Worm (Caenorhabditis elegans) whole organism, late embryonic: ENCODE results near the gene Y55B1AR.2.

Experiments used
- K02D7.2 ChIP-seq: sonication (generic microtip); optimal IDR thresholded peaks from 2 replicates; lab custom pipeline; 2017; ENCODE audit warnings: mild to moderate bottlenecking, missing genetic modification characterization, missing compliant biosample characterization
- K09A11.1 ChIP-seq: sonication (generic microtip); optimal IDR thresholded peaks from 2 replicates; lab custom pipeline; 2017; ENCODE audit warnings: antibody characterized with exemption, mild to moderate bottlenecking, missing genetic modification characterization, missing compliant biosample characterization; ENCODE audit not compliant: insufficient read depth
- T23F11.4 ChIP-seq: fragments of 200-800 bp; sonication (Bioruptor generic); optimal IDR thresholded peaks from 2 replicates; lab custom pipeline; 2018; ENCODE audit warnings: mild to moderate bottlenecking, missing genetic modification characterization, missing compliant biosample characterization
- ahr-1 ChIP-seq: sonication (generic microtip); optimal IDR thresholded peaks from 2 replicates; lab custom pipeline; 2016; ENCODE audit warnings: missing genetic modification characterization, missing compliant biosample characterization
- ama-1 ChIP-seq: fragments of 150-350 bp; optimal IDR thresholded peaks from 2 replicates; lab custom pipeline; 2014
- ceh-14 ChIP-seq: sonication (generic microtip); optimal IDR thresholded peaks from 2 replicates; lab custom pipeline; 2016; ENCODE audit warnings: missing genotype, missing genetic modification characterization, missing compliant biosample characterization
- ceh-18 ChIP-seq: sonication (generic microtip); optimal IDR thresholded peaks from 2 replicates; lab custom pipeline; 2016; ENCODE audit warnings: missing genetic modification characterization, missing compliant biosample characterization
- ceh-2 ChIP-seq: sonication (generic microtip); optimal IDR thresholded peaks from 2 replicates; lab custom pipeline; 2016; ENCODE audit warnings: missing genotype, missing genetic modification characterization, missing compliant biosample characterization
- ceh-22 ChIP-seq: sonication (generic microtip); optimal IDR thresholded peaks from 2 replicates; lab custom pipeline; 2017; ENCODE audit warnings: missing biosample characterization, missing genetic modification characterization
- ceh-24 ChIP-seq: sonication (generic microtip); optimal IDR thresholded peaks from 2 replicates; lab custom pipeline; 2016; ENCODE audit warnings: mild to moderate bottlenecking, missing genetic modification characterization, missing compliant biosample characterization
- ceh-31 ChIP-seq: sonication (generic microtip); optimal IDR thresholded peaks from 2 replicates; lab custom pipeline; 2016; ENCODE audit warnings: missing genetic modification characterization, missing compliant biosample characterization
- ceh-34 ChIP-seq: sonication (generic microtip); optimal IDR thresholded peaks from 2 replicates; lab custom pipeline; 2016; ENCODE audit warnings: mild to moderate bottlenecking, missing genetic modification characterization, missing compliant biosample characterization
- ceh-48 ChIP-seq: sonication (generic microtip); optimal IDR thresholded peaks from 2 replicates; lab custom pipeline; 2016; ENCODE audit warnings: missing genetic modification characterization, inconsistent platforms, missing compliant biosample characterization
- ceh-9 ChIP-seq: sonication (generic microtip); optimal IDR thresholded peaks from 2 replicates; lab custom pipeline; 2016; ENCODE audit warnings: mild to moderate bottlenecking, missing genetic modification characterization, inconsistent platforms, missing compliant biosample characterization
- che-1 ChIP-seq: sonication (generic microtip); optimal IDR thresholded peaks from 2 replicates; lab custom pipeline; 2016; ENCODE audit warnings: mild to moderate bottlenecking, missing genetic modification characterization, missing compliant biosample characterization
- elt-2 ChIP-seq: sonication (generic microtip); optimal IDR thresholded peaks from 2 replicates; lab custom pipeline; 2016; ENCODE audit warnings: missing genetic modification reagents, missing genetic modification characterization, missing compliant biosample characterization
- elt-4 ChIP-seq: sonication (generic microtip); optimal IDR thresholded peaks from 2 replicates; lab custom pipeline; 2016; ENCODE audit warnings: missing genetic modification characterization, missing compliant biosample characterization
- ets-4 ChIP-seq: sonication (generic microtip); optimal IDR thresholded peaks from 2 replicates; lab custom pipeline; 2016; ENCODE audit warnings: missing genetic modification characterization, missing compliant biosample characterization
- eyg-1 ChIP-seq: sonication (generic microtip); optimal IDR thresholded peaks from 2 replicates; lab custom pipeline; 2016; ENCODE audit warnings: missing genotype, missing genetic modification characterization, missing compliant biosample characterization
- fax-1 ChIP-seq: sonication (generic microtip); optimal IDR thresholded peaks from 2 replicates; lab custom pipeline; 2016; ENCODE audit warnings: missing genotype, missing genetic modification characterization, missing compliant biosample characterization
- fkh-10 ChIP-seq: fragments of 150-350 bp; optimal IDR thresholded peaks from 2 replicates; lab custom pipeline; 2014; ENCODE audit warnings: missing biosample characterization, missing genetic modification reagents, missing genetic modification characterization
- gmeb-2 ChIP-seq: sonication (generic microtip); optimal IDR thresholded peaks from 2 replicates; lab custom pipeline; 2016; ENCODE audit warnings: missing genetic modification characterization, inconsistent platforms, missing compliant biosample characterization
- hlh-13 ChIP-seq: fragments of 200-800 bp; sonication (Bioruptor generic); optimal IDR thresholded peaks from 2 replicates; lab custom pipeline; 2018; ENCODE audit warnings: mild to moderate bottlenecking, missing genetic modification characterization, missing compliant biosample characterization
- hlh-15 ChIP-seq: sonication (generic microtip); optimal IDR thresholded peaks from 2 replicates; lab custom pipeline; 2016; ENCODE audit warnings: missing genetic modification characterization, missing compliant biosample characterization
- lim-6 ChIP-seq: sonication (generic microtip); optimal IDR thresholded peaks from 2 replicates; lab custom pipeline; 2016; ENCODE audit warnings: missing genetic modification characterization, missing compliant biosample characterization
- madf-2 ChIP-seq: sonication (generic microtip); optimal IDR thresholded peaks from 2 replicates; lab custom pipeline; 2017; ENCODE audit warnings: missing genetic modification characterization, missing compliant biosample characterization
- npax-4 ChIP-seq: sonication (generic microtip); optimal IDR thresholded peaks from 2 replicates; lab custom pipeline; 2016; ENCODE audit warnings: missing genetic modification characterization, missing compliant biosample characterization
- odd-2 ChIP-seq: sonication (generic microtip); optimal IDR thresholded peaks from 2 replicates; lab custom pipeline; 2017; ENCODE audit warnings: antibody characterized with exemption, mild to moderate bottlenecking, missing genetic modification characterization, missing compliant biosample characterization
- pag-3 ChIP-seq: sonication (generic microtip); optimal IDR thresholded peaks from 2 replicates; lab custom pipeline; 2016; ENCODE audit warnings: missing compliant biosample characterization, missing genetic modification characterization, borderline replicate concordance
- pha-4 ChIP-seq: fragments of 150-350 bp; optimal IDR thresholded peaks from 2 replicates; lab custom pipeline; 2018; ENCODE audit warnings: missing biosample characterization, missing genetic modification reagents, missing genetic modification characterization
- pros-1 ChIP-seq: fragments of 150-350 bp; optimal IDR thresholded peaks from 2 replicates; lab custom pipeline; 2014; ENCODE audit warnings: missing biosample characterization, missing genetic modification reagents, missing genetic modification characterization
- rnt-1 ChIP-seq: sonication (generic microtip); optimal IDR thresholded peaks from 2 replicates; lab custom pipeline; 2016; ENCODE audit warnings: missing genetic modification characterization, missing compliant biosample characterization
- sox-2 ChIP-seq: fragments of 200-800 bp; sonication (Bioruptor generic); IDR thresholded peaks from 2 replicates; pipeline ENCODE4 v1.3.6; 2022; ENCODE audit warnings: missing genetic modification reagents, missing genetic modification characterization, missing compliant biosample characterization
- sox-4 ChIP-seq: sonication (generic microtip); optimal IDR thresholded peaks from 2 replicates; lab custom pipeline; 2017; ENCODE audit warnings: mild to moderate bottlenecking, missing genetic modification characterization, inconsistent platforms, missing compliant biosample characterization
- syd-9 ChIP-seq: sonication (generic microtip); optimal IDR thresholded peaks from 2 replicates; lab custom pipeline; 2016; ENCODE audit warnings: mild to moderate bottlenecking, missing genetic modification characterization, moderate library complexity, missing compliant biosample characterization
- tbx-2 ChIP-seq: sonication (generic microtip); optimal IDR thresholded peaks from 2 replicates; lab custom pipeline; 2016; ENCODE audit warnings: missing genetic modification characterization, missing compliant biosample characterization
- unc-42 ChIP-seq: sonication (generic microtip); optimal IDR thresholded peaks from 2 replicates; lab custom pipeline; 2016; ENCODE audit warnings: missing genotype, missing genetic modification characterization, missing compliant biosample characterization
- unc-55 ChIP-seq: sonication (generic microtip); optimal IDR thresholded peaks from 2 replicates; lab custom pipeline; 2017; ENCODE audit warnings: missing biosample characterization, missing genetic modification reagents, missing genetic modification characterization
- unc-86 ChIP-seq: sonication (generic microtip); optimal IDR thresholded peaks from 2 replicates; lab custom pipeline; 2016; ENCODE audit warnings: missing genetic modification characterization, missing compliant biosample characterization
- zip-5 ChIP-seq: sonication (generic microtip); optimal IDR thresholded peaks from 2 replicates; lab custom pipeline; 2016; ENCODE audit warnings: missing genetic modification characterization, missing compliant biosample characterization

The Y55B1AR.2 gene

ce11 chrIII:598687-599086 lies at the start of gene Y55B1AR.2:
Gene Y55B1AR.2, minus strand, starts transcription at chrIII:598787.
- TF ChIP-seq ceh-48 (no peak), ceh-9 (tag; lab: Kevin White, UChicago) (no peak), npax-4 (tag; lab: Kevin White, UChicago) (no peak), unc-55 (GFP tag; lab: Kevin White, UChicago) (no peak), ets-4 (no peak), fax-1 (tag; lab: Kevin White, UChicago) (no peak), syd-9 (tag; lab: Kevin White, UChicago) (no peak), elt-2 (tag; lab: Kevin White, UChicago) (no peak), elt-4 (no peak), gmeb-2 (tag; lab: Kevin White, UChicago) (no peak), K02D7.2 (tag; lab: Kevin White, UChicago) (no peak), fkh-10 (GFP tag; lab: Kevin White, UChicago) (no peak), ama-1 (lab: Kevin White, UChicago) (no peak), sox-2 (GFP tag; lab: Robert Waterston, UW) (no peak), madf-2 (no peak), ceh-22 (tag; lab: Kevin White, UChicago) (no peak), zip-5 (tag; lab: Kevin White, UChicago) (no peak), hlh-13 (no peak)

ce11 chrIII:647248-647647 lies 48.7 kb upstream of the Y55B1AR.2 start:
- TF ChIP-seq ceh-31 (tag; lab: Kevin White, UChicago) = peak; percentile 5
- peak; percentile 2 for TF ChIP-seq ceh-34 (tag; lab: Kevin White, UChicago)
- TF ChIP-seq unc-86 (tag; lab: Kevin White, UChicago) = no peak
- peak; percentile 22 for TF ChIP-seq tbx-2 (tag; lab: Kevin White, UChicago)
- TF ChIP-seq ahr-1 (tag; lab: Kevin White, UChicago) = no peak
- peak; percentile 5 for TF ChIP-seq eyg-1 (tag; lab: Kevin White, UChicago)

- no peak for TF ChIP-seq hlh-15 (tag; lab: Kevin White, UChicago)
- no peak for TF ChIP-seq elt-2 (tag; lab: Kevin White, UChicago)
- TF ChIP-seq sox-2 (GFP tag; lab: Robert Waterston, UW) = no peak
- no peak for TF ChIP-seq pag-3 (tag; lab: Kevin White, UChicago)
- TF ChIP-seq pha-4 (tag; lab: Kevin White, UChicago) = no peak
- TF ChIP-seq ceh-22 (tag; lab: Kevin White, UChicago) = no peak
- TF ChIP-seq K02D7.2 (tag; lab: Kevin White, UChicago) = no peak
- no peak for TF ChIP-seq unc-42 (tag; lab: Kevin White, UChicago)
- no peak for TF ChIP-seq lim-6 (tag; lab: Kevin White, UChicago)
- TF ChIP-seq rnt-1 = no peak
- no peak for TF ChIP-seq tbx-2 (tag; lab: Kevin White, UChicago)
- TF ChIP-seq, all 69 proteins: peak for 0
Observed at ce11 chrIII:646454-646853, 47.9 kb upstream of the Y55B1AR.2 start, which contains the start of gene orai-1. Gene orai-1, plus strand, starts transcription at chrIII:646754.

- TF ChIP-seq pros-1 (no peak), ceh-14 (tag; lab: Kevin White, UChicago) (no peak), T23F11.4 (GFP tag; lab: Kevin White, UChicago) (no peak), odd-2 (no peak), ceh-2 (tag; lab: Kevin White, UChicago) (no peak), ceh-31 (tag; lab: Kevin White, UChicago) (no peak), ceh-9 (tag; lab: Kevin White, UChicago) (no peak), gmeb-2 (tag; lab: Kevin White, UChicago) (no peak), ceh-24 (no peak), ceh-18 (tag; lab: Kevin White, UChicago) (no peak), pha-4 (tag; lab: Kevin White, UChicago) (no peak), K09A11.1 (tag; lab: Kevin White, UChicago) (no peak), sox-4 (tag; lab: Kevin White, UChicago) (no peak), che-1 (no peak), lim-6 (tag; lab: Kevin White, UChicago) (no peak), hlh-15 (tag; lab: Kevin White, UChicago) (no peak)
Observed at ce11 chrIII:644660-645059, 46.1 kb upstream of the Y55B1AR.2 start.
